Fruit fly (Drosophila melanogaster) Kc167 (cell line): ENCODE data around the gene p24-1.

Source experiments
- Myc ChIP-seq: fragments of >200 bp; optimal IDR thresholded peaks from 2 replicates; lab custom pipeline; 2017; ENCODE audit warnings: missing external identifiers
- Sin3A ChIP-seq: fragments of >200 bp; optimal IDR thresholded peaks from 2 replicates; lab custom pipeline; 2018; ENCODE audit warnings: missing external identifiers
- insv ChIP-seq: fragments of >200 bp; optimal IDR thresholded peaks from 3 replicates; lab custom pipeline; 2018; ENCODE audit warnings: missing external identifiers
- psq ChIP-seq: fragments of >200 bp; optimal IDR thresholded peaks from 2 replicates; lab custom pipeline; 2017; ENCODE audit warnings: missing external identifiers
- ttk ChIP-seq: sonication (Bioruptor generic); optimal IDR thresholded peaks from 2 replicates; lab custom pipeline; 2017; ENCODE audit warnings: missing external identifiers

- TF ChIP-seq Myc: no peak
- no peak for TF ChIP-seq insv
- TF ChIP-seq Sin3A: no peak
- TF ChIP-seq ttk (lab: Kevin White, UChicago): no peak
- no peak for TF ChIP-seq psq (lab: Kevin White, UChicago)
These were observed 6.1 kb downstream of the p24-1 start, which contains the start of gene CG15740 for dm6 chrX:11846049-11846718.
